Worm (Caenorhabditis elegans) whole organism, L2 larva: ENCODE results near the gene mct-4.

ENCODE experiments used
- R02D3.7 ChIP-seq: fragments of 150-350 bp; optimal IDR thresholded peaks from 2 replicates; lab custom pipeline; 2014; ENCODE audit warnings: missing biosample characterization, missing genetic modification characterization
- ZK546.5 ChIP-seq: sonication (generic microtip); optimal IDR thresholded peaks from 2 replicates; lab custom pipeline; 2017; ENCODE audit warnings: missing biosample characterization, missing genetic modification characterization
- dmd-4 ChIP-seq: sonication (generic microtip); optimal IDR thresholded peaks from 2 replicates; lab custom pipeline; 2017; ENCODE audit warnings: missing biosample characterization, missing genetic modification characterization
- egl-27 ChIP-seq: sonication (generic microtip); optimal IDR thresholded peaks from 3 replicates; lab custom pipeline; 2017; ENCODE audit warnings: missing biosample characterization, missing genetic modification reagents, missing genetic modification characterization
- lin-13 ChIP-seq: fragments of 150-350 bp; optimal IDR thresholded peaks from 2 replicates; lab custom pipeline; 2014; ENCODE audit warnings: missing biosample characterization, missing genetic modification reagents, missing genetic modification characterization
- nhr-11 ChIP-seq: fragments of 150-350 bp; optimal IDR thresholded peaks from 2 replicates; lab custom pipeline; 2014; ENCODE audit warnings: missing biosample characterization, missing genetic modification characterization
- nhr-25 ChIP-seq: fragments of 150-350 bp; sonication (generic microtip); optimal IDR thresholded peaks from 3 replicates; lab custom pipeline; 2014; ENCODE audit warnings: missing biosample characterization, missing genetic modification characterization
- nhr-6 ChIP-seq: fragments of 150-350 bp; optimal IDR thresholded peaks from 2 replicates; lab custom pipeline; 2014; ENCODE audit warnings: missing biosample characterization, missing genetic modification characterization

DNA sequence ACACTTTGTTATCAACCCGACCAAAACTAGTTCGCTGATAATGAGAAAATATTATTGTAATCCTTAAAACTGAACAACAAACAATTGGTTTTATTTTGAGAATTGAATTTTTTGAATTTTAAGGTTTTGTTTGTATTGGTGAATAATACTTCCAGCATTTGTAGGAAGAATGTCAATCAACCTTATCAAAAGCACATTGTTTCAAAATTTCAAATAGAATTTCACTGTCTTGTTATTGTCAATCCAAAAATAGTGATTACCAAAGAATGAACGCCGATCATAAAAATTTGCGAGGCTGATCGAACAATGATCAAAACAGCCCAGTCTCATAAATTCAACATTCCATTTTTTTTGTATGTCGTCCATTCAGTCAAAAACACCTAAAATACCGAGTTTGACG is 44.9 kb upstream of the mct-4 start:
- TF ChIP-seq egl-27 (tag; lab: Kevin White, UChicago), result no peak
- TF ChIP-seq lin-13 (GFP tag; lab: Kevin White, UChicago), result no peak
- no peak for TF ChIP-seq nhr-25 (tag; lab: Kevin White, UChicago)
- no peak for TF ChIP-seq nhr-11 (tag; lab: Kevin White, UChicago)
- no peak for TF ChIP-seq dmd-4 (tag; lab: Kevin White, UChicago)
- TF ChIP-seq ZK546.5 (tag; lab: Kevin White, UChicago), result no peak
- TF ChIP-seq R02D3.7, result no peak
- TF ChIP-seq nhr-6 (tag; lab: Kevin White, UChicago), result no peak
